Worm (Caenorhabditis elegans): ENCODE data around the gene F16G10.3.

F16G10.3 gene

ce11 chrII:2420685-2421084 is 48.5 kb downstream of the F16G10.3 start:
- TF ChIP-seq klf-2 (GFP tag; conservative IDR thresholded peaks at IDR 0.05): no peak
- TF ChIP-seq T22C8.4 (GFP tag; IDR thresholded peaks at IDR 0.05): no peak
- TF ChIP-seq ztf-23 (GFP tag; IDR thresholded peaks at IDR 0.05): no peak
- no peak for TF ChIP-seq cog-1 (tag; optimal IDR thresholded peaks at IDR 0.05)
- TF ChIP-seq flt-1 (GFP tag; IDR thresholded peaks at IDR 0.05): no peak

DNA sequence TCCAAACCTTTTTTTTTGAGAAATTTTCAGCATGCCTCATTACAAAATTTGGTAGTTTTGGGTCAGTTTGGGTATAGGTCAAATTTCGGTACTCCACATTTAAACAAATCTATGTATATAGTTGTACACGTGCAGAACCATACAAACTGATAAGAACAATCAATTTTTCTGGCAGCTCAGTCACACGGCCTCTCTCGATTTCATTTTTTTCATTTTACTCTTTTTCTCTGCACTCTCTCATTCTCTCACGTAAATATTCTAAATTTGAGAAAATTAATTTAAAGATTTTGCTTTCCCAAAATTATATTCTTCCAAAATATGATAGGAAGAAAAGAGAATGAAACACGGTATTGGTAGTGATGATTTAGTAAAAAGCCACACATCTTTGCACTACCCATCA is 49.0 kb downstream of the F16G10.3 start:
- TF ChIP-seq tab-1 (GFP tag; IDR thresholded peaks at IDR 0.05) (no peak), cog-1 (tag; optimal IDR thresholded peaks at IDR 0.05) (no peak), klf-2 (GFP tag; conservative IDR thresholded peaks at IDR 0.05) (no peak), ref-1 (GFP tag; conservative IDR thresholded peaks at IDR 0.05) (no peak), ztf-23 (GFP tag; IDR thresholded peaks at IDR 0.05) (no peak), flt-1 (GFP tag; IDR thresholded peaks at IDR 0.05) (no peak), T22C8.4 (GFP tag; IDR thresholded peaks at IDR 0.05) (no peak), med-1 (GFP tag; optimal IDR thresholded peaks at IDR 0.05; ENCODE audit: insufficient read depth) (no peak), ztf-29 (GFP tag; IDR thresholded peaks at IDR 0.05) (no peak)

DNA sequence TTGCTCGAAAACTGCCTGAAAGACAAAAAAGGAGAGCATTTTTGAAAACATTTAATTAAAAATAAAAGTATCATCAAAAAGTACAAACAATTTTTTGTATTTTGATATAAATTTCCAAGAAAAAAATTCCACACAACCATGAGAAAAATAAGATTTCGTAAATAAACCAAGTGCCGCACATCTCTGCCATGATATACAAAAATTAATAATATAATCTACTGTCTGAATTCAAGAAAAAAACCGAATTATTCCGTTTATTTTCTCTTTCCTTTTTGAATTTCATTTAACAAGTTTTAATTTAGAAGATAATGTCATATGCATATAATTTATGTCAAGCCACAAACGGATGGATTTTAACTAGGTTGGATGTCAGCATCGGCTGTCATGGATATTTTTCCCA is 49.7 kb downstream of the F16G10.3 start, which contains the start of gene F42G2.2:
Gene F42G2.2 (plus strand): TSS at position 301 of the 400 bp plus-strand sequence.
- TF ChIP-seq klf-2 (GFP tag; conservative IDR thresholded peaks at IDR 0.05) (no peak), ref-1 (GFP tag; conservative IDR thresholded peaks at IDR 0.05) (no peak), med-1 (GFP tag; optimal IDR thresholded peaks at IDR 0.05; ENCODE audit: insufficient read depth) (no peak), cog-1 (tag; optimal IDR thresholded peaks at IDR 0.05) (no peak), ztf-23 (GFP tag; IDR thresholded peaks at IDR 0.05) (no peak), T22C8.4 (GFP tag; IDR thresholded peaks at IDR 0.05) (no peak), flt-1 (GFP tag; IDR thresholded peaks at IDR 0.05) (no peak), ztf-29 (GFP tag; IDR thresholded peaks at IDR 0.05) (no peak), tab-1 (GFP tag; IDR thresholded peaks at IDR 0.05) (no peak)

ce11 chrII:2422427-2422826 is 50.2 kb downstream of the F16G10.3 start:
- TF ChIP-seq T22C8.4 (GFP tag; IDR thresholded peaks at IDR 0.05) (no peak), ztf-23 (GFP tag; IDR thresholded peaks at IDR 0.05) (no peak), flt-1 (GFP tag; IDR thresholded peaks at IDR 0.05) (no peak), cog-1 (tag; optimal IDR thresholded peaks at IDR 0.05) (no peak), klf-2 (GFP tag; conservative IDR thresholded peaks at IDR 0.05) (no peak), med-1 (GFP tag; optimal IDR thresholded peaks at IDR 0.05; ENCODE audit: insufficient read depth) (no peak), ref-1 (GFP tag; conservative IDR thresholded peaks at IDR 0.05) (no peak), tab-1 (GFP tag; IDR thresholded peaks at IDR 0.05) (no peak), ztf-29 (GFP tag; IDR thresholded peaks at IDR 0.05) (no peak)
